Worm (Caenorhabditis elegans) whole organism, midembryonic: ENCODE results near the gene fipr-4.

Source experiments
- flt-1 ChIP-seq: fragments of 200-800 bp; sonication (Bioruptor generic); IDR thresholded peaks from 2 replicates; pipeline ENCODE4 v1.3.6; 2022; ENCODE audit warnings: missing genetic modification characterization, missing compliant biosample characterization
- ztf-29 ChIP-seq: fragments of 200-800 bp; sonication (Bioruptor generic); IDR thresholded peaks from 2 replicates; pipeline ENCODE4 v1.3.6; 2022; ENCODE audit warnings: missing genetic modification reagents, missing genetic modification characterization, missing compliant biosample characterization

- TF ChIP-seq flt-1 (GFP tag; lab: Robert Waterston, UW), result no peak
- TF ChIP-seq ztf-29 (GFP tag; lab: Robert Waterston, UW), result no peak
Observed at ce11 chrV:10238665-10239064, 10.4 kb upstream of the fipr-4 start, which contains the start of gene fubl-1.
